Worm (Caenorhabditis elegans) whole organism, L4 larva: Measurements from ENCODE around the gene nhr-115.

Source experiments
- F44E2.7 ChIP-seq: fragments of 200-800 bp; sonication (Bioruptor generic); IDR thresholded peaks from 2 replicates; pipeline ENCODE4 v2.1.2; 2022; ENCODE audit warnings: missing genetic modification characterization, missing compliant biosample characterization
- R02D3.7 ChIP-seq: fragments of 150-350 bp; sonication (generic microtip); optimal IDR thresholded peaks from 3 replicates; lab custom pipeline; 2014; ENCODE audit warnings: missing biosample characterization, missing genetic modification characterization
- T20F7.1 ChIP-seq: fragments of 200-800 bp; sonication (Bioruptor generic); optimal IDR thresholded peaks from 2 replicates; lab custom pipeline; 2018; ENCODE audit warnings: mild to moderate bottlenecking, missing genetic modification characterization, missing compliant biosample characterization
- Y48G9A.11 ChIP-seq: fragments of 200-800 bp; sonication (Bioruptor generic); IDR thresholded peaks from 2 replicates; pipeline ENCODE4 v1.3.6; 2022; ENCODE audit warnings: missing genetic modification reagents, missing genetic modification characterization, missing compliant biosample characterization
- ZK337.2 ChIP-seq: fragments of 200-800 bp; sonication (Bioruptor generic); IDR thresholded peaks from 2 replicates; pipeline ENCODE4 v1.3.6; 2022; ENCODE audit warnings: missing genetic modification reagents, missing genetic modification characterization, missing compliant biosample characterization
- aha-1 ChIP-seq: fragments of 150-350 bp; peaks from one replicate; lab custom pipeline; 2014; ENCODE audit warnings: missing biosample characterization, missing genetic modification characterization
- arid-1 ChIP-seq: fragments of 200-800 bp; sonication (Bioruptor generic); conservative IDR thresholded peaks from 2 replicates; pipeline ENCODE4 v1.3.6; 2022; ENCODE audit warnings: missing genetic modification reagents, missing genetic modification characterization, missing compliant biosample characterization
- ceh-20 ChIP-seq: fragments of 200-800 bp; sonication (Bioruptor generic); IDR thresholded peaks from 2 replicates; pipeline ENCODE4 v1.3.6; 2022; ENCODE audit warnings: missing genetic modification reagents, missing genetic modification characterization, missing compliant biosample characterization
- ceh-44 ChIP-seq: fragments of 200-800 bp; sonication (Bioruptor generic); IDR thresholded peaks from 2 replicates; pipeline ENCODE4 v1.3.6; 2022; ENCODE audit warnings: missing genetic modification reagents, missing genetic modification characterization, missing compliant biosample characterization
- ctbp-1 ChIP-seq: fragments of 200-800 bp; sonication (Bioruptor generic); IDR thresholded peaks from 2 replicates; pipeline ENCODE4 v1.3.6; 2022; ENCODE audit warnings: missing genetic modification reagents, missing genetic modification characterization, missing compliant biosample characterization
- daf-16 ChIP-seq, 3 experiments: sonication (generic microtip); optimal IDR thresholded peaks; 2 replicates each; lab custom pipeline; 2016 to 2017; ENCODE audit warnings: missing genetic modification characterization in 3 of 3, missing genetic modification reagents in 3 of 3, mild to moderate bottlenecking in 2 of 3, missing compliant biosample characterization in 2 of 3, missing biosample characterization in 1 of 3, moderate library complexity in 1 of 3
- daf-19 ChIP-seq: fragments of 200-800 bp; sonication (Bioruptor generic); conservative IDR thresholded peaks from 2 replicates; pipeline ENCODE4 v1.3.6; 2022; ENCODE audit warnings: missing genetic modification characterization, missing compliant biosample characterization
- dmd-6 ChIP-seq: fragments of 200-800 bp; sonication (Bioruptor generic); IDR thresholded peaks from 2 replicates; pipeline ENCODE4 v1.3.6; 2022; ENCODE audit warnings: missing genetic modification reagents, missing genetic modification characterization, missing compliant biosample characterization
- dpl-1 ChIP-seq: fragments of 150-350 bp; optimal IDR thresholded peaks from 2 replicates; lab custom pipeline; 2014; ENCODE audit warnings: missing biosample characterization, missing genetic modification reagents, missing genetic modification characterization
- duxl-1 ChIP-seq: sonication (generic microtip); optimal IDR thresholded peaks from 2 replicates; lab custom pipeline; 2016; ENCODE audit warnings: mild to moderate bottlenecking, missing genetic modification characterization, moderate library complexity, missing compliant biosample characterization; ENCODE audit not compliant: poor library complexity
- dve-1 ChIP-seq: sonication (generic microtip); optimal IDR thresholded peaks from 2 replicates; lab custom pipeline; 2017; ENCODE audit warnings: antibody characterized with exemption, mild to moderate bottlenecking, missing genetic modification characterization, missing compliant biosample characterization; ENCODE audit not compliant: insufficient read depth
- egl-43 ChIP-seq: fragments of 200-800 bp; sonication (Bioruptor generic); IDR thresholded peaks from 2 replicates; pipeline ENCODE4 v1.3.6; 2022; ENCODE audit warnings: missing genetic modification reagents, missing genetic modification characterization, missing compliant biosample characterization
- fkh-10 ChIP-seq: fragments of 150-350 bp; optimal IDR thresholded peaks from 2 replicates; lab custom pipeline; 2014; ENCODE audit warnings: missing biosample characterization, missing genetic modification reagents, missing genetic modification characterization
- hif-1 ChIP-seq, 2 experiments: sonication (generic microtip); optimal IDR thresholded peaks; 2 replicates each; lab custom pipeline; 2016 to 2017; ENCODE audit warnings: missing compliant biosample characterization in 2 of 2, missing genetic modification characterization in 2 of 2, missing genetic modification reagents in 2 of 2, missing genotype in 2 of 2, mild to moderate bottlenecking in 1 of 2
- hlh-30 ChIP-seq: sonication (generic microtip); optimal IDR thresholded peaks from 2 replicates; lab custom pipeline; 2017; ENCODE audit warnings: antibody characterized with exemption, mild to moderate bottlenecking, missing genetic modification characterization, missing compliant biosample characterization; ENCODE audit not compliant: insufficient read depth
- jun-1 ChIP-seq: fragments of 150-350 bp; optimal IDR thresholded peaks from 2 replicates; lab custom pipeline; 2014; ENCODE audit warnings: missing biosample characterization, missing genetic modification reagents, missing genetic modification characterization
- lim-7 ChIP-seq: fragments of 200-800 bp; sonication (Bioruptor generic); IDR thresholded peaks from 2 replicates; pipeline ENCODE4 v1.3.6; 2022; ENCODE audit warnings: missing genetic modification characterization, missing compliant biosample characterization
- mep-1 ChIP-seq: fragments of 150-350 bp; sonication (generic microtip); optimal IDR thresholded peaks from 3 replicates; lab custom pipeline; 2014; ENCODE audit warnings: missing biosample characterization, missing genetic modification characterization
- mes-2 ChIP-seq: sonication (generic microtip); optimal IDR thresholded peaks from 2 replicates; lab custom pipeline; 2016; ENCODE audit warnings: missing genotype, mild to moderate bottlenecking, missing genetic modification characterization, missing compliant biosample characterization; ENCODE audit not compliant: poor library complexity, severe bottlenecking
- nhr-102 ChIP-seq: sonication (generic microtip); optimal IDR thresholded peaks from 2 replicates; lab custom pipeline; 2016; ENCODE audit warnings: mild to moderate bottlenecking, missing genetic modification characterization, moderate library complexity, missing compliant biosample characterization
- nhr-237 ChIP-seq: sonication (generic microtip); optimal IDR thresholded peaks from 2 replicates; lab custom pipeline; 2017; ENCODE audit warnings: missing biosample characterization, missing genetic modification characterization
- nhr-48 ChIP-seq: sonication (generic microtip); optimal IDR thresholded peaks from 2 replicates; lab custom pipeline; 2016; ENCODE audit warnings: mild to moderate bottlenecking, missing genetic modification characterization, missing compliant biosample characterization
- nhr-6 ChIP-seq: fragments of 150-350 bp; optimal IDR thresholded peaks from 2 replicates; lab custom pipeline; 2014; ENCODE audit warnings: missing biosample characterization, missing genetic modification characterization
- nhr-77 ChIP-seq: fragments of 150-350 bp; optimal IDR thresholded peaks from 2 replicates; lab custom pipeline; 2014; ENCODE audit warnings: missing biosample characterization, missing genetic modification characterization
- pqm-1 ChIP-seq: sonication (generic microtip); optimal IDR thresholded peaks from 2 replicates; lab custom pipeline; 2017; ENCODE audit warnings: missing biosample characterization, missing genetic modification characterization
- skn-1 ChIP-seq: fragments of 150-350 bp; optimal IDR thresholded peaks from 2 replicates; lab custom pipeline; 2014; ENCODE audit warnings: missing biosample characterization, missing genetic modification characterization
- snpc-1.2 ChIP-seq: fragments of 200-800 bp; sonication (Bioruptor generic); IDR thresholded peaks from 2 replicates; pipeline ENCODE4 v1.3.6; 2022; ENCODE audit warnings: missing genetic modification reagents, missing genetic modification characterization, missing compliant biosample characterization
- spr-3 ChIP-seq: fragments of 200-800 bp; sonication (Bioruptor generic); optimal IDR thresholded peaks from 2 replicates; lab custom pipeline; 2018; ENCODE audit warnings: mild to moderate bottlenecking, missing genetic modification characterization, missing compliant biosample characterization
- tag-97 ChIP-seq: fragments of 200-800 bp; sonication (Bioruptor generic); IDR thresholded peaks from 2 replicates; pipeline ENCODE4 v1.3.6; 2022; ENCODE audit warnings: missing genetic modification characterization, missing compliant biosample characterization
- vab-7 ChIP-seq: fragments of 200-800 bp; sonication (Bioruptor generic); IDR thresholded peaks from 2 replicates; pipeline ENCODE4 v1.3.6; 2022; ENCODE audit warnings: missing genetic modification reagents, missing genetic modification characterization, missing compliant biosample characterization
- zfp-2 ChIP-seq: sonication (generic microtip); optimal IDR thresholded peaks from 2 replicates; lab custom pipeline; 2016; ENCODE audit warnings: mild to moderate bottlenecking, missing genetic modification characterization, missing compliant biosample characterization
- zip-11 ChIP-seq: fragments of 200-800 bp; sonication (Bioruptor generic); IDR thresholded peaks from 2 replicates; pipeline ENCODE4 v1.3.6; 2022; ENCODE audit warnings: missing genetic modification characterization, missing compliant biosample characterization
- zip-2 ChIP-seq: fragments of 150-350 bp; optimal IDR thresholded peaks from 2 replicates; lab custom pipeline; 2014; ENCODE audit warnings: missing biosample characterization, missing genetic modification characterization

nhr-115 gene

ce11 chrV:2250126-2250590 is 42.2 kb upstream of the nhr-115 start, which contains the start of gene cyp-33C7 (continued):
- peak; percentile 82 for TF ChIP-seq nhr-102 (tag; lab: Kevin White, UChicago)
- TF ChIP-seq duxl-1 (tag; lab: Kevin White, UChicago), result no peak
- TF ChIP-seq hif-1 (tag; optimal IDR thresholded peaks at IDR 0.05; lab: Kevin White, UChicago), result peak in 1 of 2 experiments; percentile 1
- peak; percentile 44 for TF ChIP-seq mes-2 (tag; lab: Kevin White, UChicago)
- peak; percentile 27 for TF ChIP-seq nhr-6 (tag; lab: Kevin White, UChicago)
- TF ChIP-seq tag-97, result no peak
- TF ChIP-seq nhr-48 (tag; lab: Kevin White, UChicago), result peak; percentile 29
- TF ChIP-seq daf-16 (GFP tag; optimal IDR thresholded peaks at IDR 0.05; lab: Kevin White, UChicago), result peak in 1 of 2 experiments; percentile 43
- peak; percentile 98 for TF ChIP-seq daf-16 (tag; optimal IDR thresholded peaks at IDR 0.05; lab: Kevin White, UChicago)
- no peak for TF ChIP-seq ZK337.2 (GFP tag; lab: Robert Waterston, UW)
- peak; percentile 45 for TF ChIP-seq aha-1 (tag; lab: Kevin White, UChicago)
- TF ChIP-seq mep-1, result peak; percentile 64
- TF ChIP-seq dpl-1, result peak; percentile 15
- TF ChIP-seq, all 104 proteins: peak for 21

DNA sequence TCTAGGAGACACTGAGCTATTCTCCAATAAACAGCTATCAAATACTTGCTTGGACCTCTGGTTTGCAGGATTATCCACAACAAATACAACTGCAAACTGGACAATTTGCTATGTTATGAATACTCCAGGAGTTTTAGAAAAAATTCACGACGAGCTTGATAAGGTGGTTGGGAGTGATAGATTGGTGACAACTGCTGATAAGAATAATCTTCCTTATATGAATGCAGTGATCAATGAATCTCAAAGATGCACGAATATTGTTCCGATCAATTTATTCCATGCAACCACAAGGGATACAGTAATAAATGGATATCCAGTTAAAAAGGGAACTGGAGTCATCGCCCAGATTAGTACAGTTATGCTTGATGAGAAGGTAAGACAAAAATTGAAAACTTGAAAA is 40.6 kb upstream of the nhr-115 start:
- TF ChIP-seq egl-43, result no peak
- TF ChIP-seq vab-7, result no peak
- TF ChIP-seq fkh-10 (GFP tag; lab: Kevin White, UChicago), result no peak
- no peak for TF ChIP-seq R02D3.7 (tag; lab: Kevin White, UChicago)
- no peak for TF ChIP-seq T20F7.1
- no peak for TF ChIP-seq ZK337.2 (GFP tag; lab: Robert Waterston, UW)
- no peak for TF ChIP-seq arid-1
- TF ChIP-seq snpc-1.2 (GFP tag; lab: Robert Waterston, UW), result no peak
- TF ChIP-seq dve-1 (tag; lab: Kevin White, UChicago), result peak; percentile 8
- TF ChIP-seq mep-1, result no peak
- TF ChIP-seq hif-1 (tag; optimal IDR thresholded peaks at IDR 0.05; lab: Kevin White, UChicago), result no peak
- TF ChIP-seq nhr-237 (tag; lab: Kevin White, UChicago), result no peak
- TF ChIP-seq jun-1 (tag; lab: Kevin White, UChicago), result no peak
- TF ChIP-seq zip-2 (tag; lab: Kevin White, UChicago), result no peak
- TF ChIP-seq Y48G9A.11, result no peak
- no peak for TF ChIP-seq zfp-2 (tag; lab: Kevin White, UChicago)
- no peak for TF ChIP-seq skn-1 (tag; lab: Kevin White, UChicago)
- TF ChIP-seq daf-16 (GFP tag; optimal IDR thresholded peaks at IDR 0.05; lab: Kevin White, UChicago), result no peak
- peak; percentile 19 for TF ChIP-seq daf-16 (tag; optimal IDR thresholded peaks at IDR 0.05; lab: Kevin White, UChicago)
- no peak for TF ChIP-seq lim-7 (GFP tag; lab: Robert Waterston, UW)
- TF ChIP-seq hlh-30 (tag; lab: Kevin White, UChicago), result no peak
- no peak for TF ChIP-seq ceh-44 (GFP tag; lab: Robert Waterston, UW)
- peak; percentile 7 for TF ChIP-seq pqm-1
- no peak for TF ChIP-seq zip-11 (GFP tag; lab: Robert Waterston, UW)
- TF ChIP-seq spr-3, result no peak
- no peak for TF ChIP-seq daf-19 (GFP tag; lab: Robert Waterston, UW)
- no peak for TF ChIP-seq F44E2.7 (GFP tag; lab: Robert Waterston, UW)
- no peak for TF ChIP-seq ceh-20 (GFP tag; lab: Robert Waterston, UW)
- TF ChIP-seq nhr-77 (tag; lab: Kevin White, UChicago), result no peak
- peak; percentile 73 for TF ChIP-seq dmd-6 (GFP tag; lab: Robert Waterston, UW)
- TF ChIP-seq ctbp-1 (GFP tag; lab: Robert Waterston, UW), result no peak
